Worm (Caenorhabditis elegans) whole organism, L4/young adult: ENCODE measurements around the gene hlh-29.

ENCODE experiments used
- W03F9.2 ChIP-seq: fragments of 150-350 bp; optimal IDR thresholded peaks from 2 replicates; lab custom pipeline; 2014; ENCODE audit warnings: missing biosample characterization, missing genetic modification characterization
- dao-5 ChIP-seq: sonication (generic microtip); optimal IDR thresholded peaks from 2 replicates; lab custom pipeline; 2016; ENCODE audit warnings: missing genotype, missing genetic modification characterization, moderate library complexity, missing compliant biosample characterization
- him-1 ChIP-seq: sonication (generic microtip); optimal IDR thresholded peaks from 2 replicates; lab custom pipeline; 2016; ENCODE audit warnings: missing genotype, missing genetic modification reagents, missing genetic modification characterization, missing compliant biosample characterization

hlh-29 gene

ce11 chrX:17527377-17527776 lies 21.1 kb downstream of the hlh-29 start:
- TF ChIP-seq W03F9.2 (tag; lab: Kevin White, UChicago) (no peak), dao-5 (tag; lab: Kevin White, UChicago) (no peak), him-1 (tag; lab: Kevin White, UChicago) (no peak)

DNA sequence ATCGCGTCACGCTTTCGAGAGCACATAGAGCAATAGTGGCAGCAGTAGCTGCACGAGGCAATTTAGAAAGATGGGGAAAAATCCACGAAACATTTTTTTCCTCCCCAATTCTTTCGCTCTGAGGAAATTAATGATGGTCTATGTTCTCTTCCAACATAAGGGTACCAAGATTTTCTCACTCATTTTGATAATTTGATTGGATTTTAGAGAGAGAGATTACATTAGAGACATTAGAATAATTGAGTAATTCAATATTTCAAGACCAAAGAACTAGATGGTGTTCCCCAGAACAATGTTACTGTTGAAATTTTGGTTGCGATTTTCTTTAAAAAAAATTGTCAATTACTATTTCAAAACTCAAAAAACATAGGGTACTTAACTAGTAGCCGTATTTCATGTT lies 27.0 kb downstream of the hlh-29 start:
- no peak for TF ChIP-seq him-1 (tag; lab: Kevin White, UChicago)
- TF ChIP-seq W03F9.2 (tag; lab: Kevin White, UChicago), result no peak
- no peak for TF ChIP-seq dao-5 (tag; lab: Kevin White, UChicago)

DNA sequence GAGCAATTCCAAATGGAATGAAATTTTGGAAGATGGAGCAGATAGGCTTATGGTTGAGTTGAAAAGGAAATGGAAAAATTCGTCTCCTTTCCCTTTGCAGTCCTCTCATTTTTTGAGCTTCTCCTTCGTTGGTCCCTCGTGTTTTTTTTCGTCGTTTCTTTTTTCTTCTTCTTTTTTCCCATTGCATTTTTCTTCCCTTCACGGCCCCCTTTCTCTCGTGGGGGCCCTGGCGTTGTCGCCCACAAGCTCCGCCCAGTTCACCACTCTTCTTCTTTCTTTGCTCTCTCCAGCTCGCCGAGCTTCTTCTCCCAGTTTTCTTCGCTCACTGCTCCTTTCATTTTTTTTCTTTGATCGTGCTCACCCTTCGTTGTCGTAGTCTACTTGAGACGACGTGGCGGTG lies 29.0 kb downstream of the hlh-29 start:
- TF ChIP-seq him-1 (tag; lab: Kevin White, UChicago) (peak; percentile 30), dao-5 (tag; lab: Kevin White, UChicago) (no peak), W03F9.2 (tag; lab: Kevin White, UChicago) (no peak)

DNA sequence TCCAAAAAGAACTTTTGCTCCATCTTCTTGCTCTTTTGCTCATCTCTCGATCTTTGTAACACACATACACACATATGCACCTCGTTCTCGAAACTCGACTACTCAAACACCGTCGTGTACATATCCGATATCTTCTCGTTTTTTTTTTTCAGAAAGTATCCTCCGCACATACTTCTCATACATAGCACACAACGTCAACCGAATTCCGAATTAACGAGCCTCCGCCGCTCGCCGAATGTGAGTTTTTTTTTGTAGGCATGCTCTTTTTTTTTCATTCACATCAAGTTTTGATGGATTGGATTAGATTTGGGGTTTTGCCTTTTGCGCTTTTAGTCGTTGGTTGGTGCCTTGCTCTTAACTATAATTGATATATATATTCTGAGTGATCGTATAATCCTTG lies 30.1 kb downstream of the hlh-29 start:
- TF ChIP-seq him-1 (tag; lab: Kevin White, UChicago) (no peak), dao-5 (tag; lab: Kevin White, UChicago) (no peak), W03F9.2 (tag; lab: Kevin White, UChicago) (no peak)

DNA sequence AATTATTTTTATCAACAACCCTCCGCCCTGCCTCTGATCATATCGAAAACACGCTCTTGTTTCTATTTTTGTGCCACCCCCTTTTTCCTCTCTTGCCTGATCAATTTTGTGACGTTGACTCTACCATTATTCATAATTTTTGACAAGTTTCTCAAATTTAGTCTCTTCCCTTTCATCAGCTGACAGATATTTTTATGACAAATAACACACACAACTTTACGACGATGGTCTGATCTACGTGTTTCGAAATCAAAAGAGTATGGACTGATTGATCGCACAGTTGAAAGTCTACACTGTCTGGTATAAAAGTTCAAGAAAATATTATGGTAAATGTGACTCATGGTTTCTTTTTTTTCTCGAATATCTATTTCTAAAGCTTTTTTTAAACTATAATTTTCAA lies 30.6 kb downstream of the hlh-29 start:
- TF ChIP-seq W03F9.2 (tag; lab: Kevin White, UChicago), result no peak
- no peak for TF ChIP-seq him-1 (tag; lab: Kevin White, UChicago)
- TF ChIP-seq dao-5 (tag; lab: Kevin White, UChicago), result no peak

ce11 chrX:17516941-17517340 lies 31.5 kb downstream of the hlh-29 start:
- TF ChIP-seq him-1 (tag; lab: Kevin White, UChicago), result no peak
- TF ChIP-seq W03F9.2 (tag; lab: Kevin White, UChicago), result no peak
- no peak for TF ChIP-seq dao-5 (tag; lab: Kevin White, UChicago)

DNA sequence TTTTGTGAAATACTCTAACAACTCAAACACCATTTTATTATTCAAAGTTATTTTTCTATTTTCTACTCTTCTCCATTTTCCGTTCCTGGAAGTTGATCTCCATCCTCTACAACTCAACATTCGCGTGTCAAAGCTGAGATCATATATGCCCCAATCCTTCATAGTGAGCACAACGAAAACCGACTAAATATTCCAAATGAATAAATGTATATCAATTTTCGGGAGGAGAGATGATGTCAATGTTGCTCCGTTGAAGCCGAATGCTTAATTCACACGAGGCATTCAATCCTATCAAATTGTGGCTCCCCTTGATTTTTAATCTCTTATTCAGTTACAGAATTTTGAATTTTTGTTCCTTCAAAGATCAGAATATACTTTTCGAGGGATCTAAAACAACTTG lies 32.0 kb downstream of the hlh-29 start:
- TF ChIP-seq dao-5 (tag; lab: Kevin White, UChicago), result no peak
- TF ChIP-seq W03F9.2 (tag; lab: Kevin White, UChicago), result no peak
- no peak for TF ChIP-seq him-1 (tag; lab: Kevin White, UChicago)

- TF ChIP-seq dao-5 (tag; lab: Kevin White, UChicago), result no peak
- TF ChIP-seq him-1 (tag; lab: Kevin White, UChicago), result no peak
- TF ChIP-seq W03F9.2 (tag; lab: Kevin White, UChicago), result no peak
Measured at ce11 chrX:17515207-17515902, 33.1 kb downstream of the hlh-29 start.

DNA sequence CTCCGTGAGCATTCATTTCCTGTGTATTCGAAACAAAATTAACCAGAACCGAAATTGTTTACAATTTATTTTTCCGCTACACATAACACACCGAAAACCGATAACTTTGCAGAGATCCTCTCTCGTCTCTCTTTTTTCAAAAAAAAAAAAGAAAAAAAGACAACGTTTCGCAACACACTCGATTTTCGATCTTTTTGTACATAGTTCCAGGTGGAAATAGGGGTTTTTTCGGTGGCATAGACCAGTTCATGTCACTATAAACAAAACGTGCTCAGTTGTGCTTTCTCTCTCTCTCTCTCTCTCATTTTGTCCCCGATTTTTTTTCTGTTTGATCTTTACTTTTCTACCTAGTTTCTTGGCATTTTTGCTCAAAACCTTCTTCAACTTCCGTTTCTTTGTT lies 34.0 kb downstream of the hlh-29 start:
- no peak for TF ChIP-seq him-1 (tag; lab: Kevin White, UChicago)
- no peak for TF ChIP-seq dao-5 (tag; lab: Kevin White, UChicago)
- no peak for TF ChIP-seq W03F9.2 (tag; lab: Kevin White, UChicago)

DNA sequence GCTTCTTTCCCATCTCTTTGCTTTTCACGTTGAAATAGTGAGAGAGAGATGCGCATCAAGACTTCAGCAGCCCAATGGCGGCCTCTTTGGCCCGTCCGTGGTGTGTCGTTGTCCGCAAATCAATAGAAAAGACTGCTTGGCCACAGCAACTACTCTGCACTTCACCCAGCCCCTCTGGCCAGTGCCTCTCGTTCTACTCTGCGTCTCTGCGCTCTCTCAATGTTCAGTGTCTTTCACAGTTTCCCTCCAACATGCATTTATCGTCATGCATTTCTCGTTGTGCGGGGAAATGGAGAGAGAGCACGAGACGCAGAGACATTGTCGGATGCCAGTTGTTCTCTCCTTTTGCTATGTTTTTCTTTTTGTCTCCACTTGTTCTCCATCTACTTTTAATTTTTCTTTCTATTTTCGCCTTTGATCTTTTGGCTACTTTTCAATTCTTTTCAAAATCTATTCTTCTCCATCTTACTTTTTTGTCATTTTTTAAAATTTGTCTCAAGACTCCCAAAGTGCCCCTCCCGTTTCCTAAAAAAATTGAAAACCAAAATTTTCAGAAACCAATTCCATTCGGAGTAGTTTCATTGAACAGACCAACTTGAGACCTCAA lies 34.8 kb downstream of the hlh-29 start, which contains the start of gene nhr-1:
Gene nhr-1, plus strand, starts transcription at position 557 of the 607 bp plus-strand sequence.
- TF ChIP-seq W03F9.2 (tag; lab: Kevin White, UChicago) (no peak), him-1 (tag; lab: Kevin White, UChicago) (peak; percentile 83)

ce11 chrX:17510523-17510922 lies 37.9 kb downstream of the hlh-29 start:
- TF ChIP-seq him-1 (tag; lab: Kevin White, UChicago) (no peak), W03F9.2 (tag; lab: Kevin White, UChicago) (no peak), dao-5 (tag; lab: Kevin White, UChicago) (no peak)

ce11 chrX:17509048-17509776 lies 39.2 kb downstream of the hlh-29 start:
- TF ChIP-seq W03F9.2 (tag; lab: Kevin White, UChicago) (no peak), dao-5 (tag; lab: Kevin White, UChicago) (no peak), him-1 (tag; lab: Kevin White, UChicago) (no peak)

DNA sequence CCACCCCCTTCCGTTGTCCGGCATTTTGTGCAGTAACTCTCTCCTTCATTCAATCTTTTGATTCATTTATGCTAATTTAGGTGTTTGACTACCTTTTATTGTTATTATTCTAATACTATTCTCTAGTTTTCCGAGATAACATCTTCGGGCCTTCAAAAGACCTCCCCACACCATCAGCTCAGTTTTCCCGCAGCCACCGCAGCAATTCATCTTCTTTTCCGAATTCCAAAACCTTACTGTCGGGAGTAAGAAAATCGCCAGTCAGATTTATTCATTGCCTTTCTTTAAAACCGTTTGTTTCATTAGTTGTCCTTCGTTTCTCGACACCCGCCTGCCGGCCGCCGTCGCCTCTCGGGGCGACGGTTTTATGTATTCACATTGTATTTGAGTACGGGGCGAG lies 40.3 kb downstream of the hlh-29 start:
- TF ChIP-seq W03F9.2 (tag; lab: Kevin White, UChicago), result no peak
- TF ChIP-seq him-1 (tag; lab: Kevin White, UChicago), result no peak
- no peak for TF ChIP-seq dao-5 (tag; lab: Kevin White, UChicago)
